Worm (Caenorhabditis elegans) whole organism, L1 larva: ENCODE measurements around the gene srlf-1.

ENCODE experiments used
- C34B4.2 ChIP-seq: sonication (generic microtip); optimal IDR thresholded peaks from 2 replicates; lab custom pipeline; 2017; ENCODE audit warnings: mild to moderate bottlenecking, missing genetic modification characterization, missing compliant biosample characterization
- aha-1 ChIP-seq: fragments of 150-350 bp; optimal IDR thresholded peaks from 2 replicates; lab custom pipeline; 2014; ENCODE audit warnings: missing biosample characterization, missing genetic modification characterization
- ceh-82 ChIP-seq, 3 experiments: fragments of 150-350 bp in 1 of 3; sonication (generic microtip) in 2 of 3; optimal IDR thresholded peaks; 2 replicates each; lab custom pipeline; 2014 to 2017; ENCODE audit warnings: missing biosample characterization in 3 of 3, missing genetic modification characterization in 3 of 3
- dsc-1 ChIP-seq: sonication (generic microtip); optimal IDR thresholded peaks from 2 replicates; lab custom pipeline; 2016; ENCODE audit warnings: mild to moderate bottlenecking, missing genetic modification characterization, missing compliant biosample characterization
- egl-27 ChIP-seq, 2 experiments: fragments of 150-350 bp in 1 of 2; sonication (generic microtip); optimal IDR thresholded peaks; 3 replicates each; lab custom pipeline; 2017 to 2018; ENCODE audit warnings: missing biosample characterization in 2 of 2, missing genetic modification characterization in 2 of 2, missing genetic modification reagents in 2 of 2
- lsy-2 ChIP-seq, 2 experiments: fragments of 150-350 bp; optimal IDR thresholded peaks; 2 replicates each; lab custom pipeline; 2014; ENCODE audit warnings: missing biosample characterization in 2 of 2, missing genetic modification characterization in 2 of 2
- pqm-1 ChIP-seq: sonication (generic microtip); optimal IDR thresholded peaks from 3 replicates; lab custom pipeline; 2017; ENCODE audit warnings: missing biosample characterization, missing genetic modification characterization
- unc-86 ChIP-seq: sonication (generic microtip); optimal IDR thresholded peaks from 2 replicates; lab custom pipeline; 2016; ENCODE audit warnings: missing genetic modification characterization, missing compliant biosample characterization
- ztf-4 ChIP-seq: fragments of 150-350 bp; optimal IDR thresholded peaks from 2 replicates; lab custom pipeline; 2014; ENCODE audit warnings: missing biosample characterization, missing genetic modification characterization

- TF ChIP-seq C34B4.2 (tag; lab: Kevin White, UChicago) (no peak), unc-86 (tag; lab: Kevin White, UChicago) (no peak), ztf-4 (no peak), dsc-1 (tag; lab: Kevin White, UChicago) (no peak), ceh-82 (tag; optimal IDR thresholded peaks at IDR 0.05; lab: Kevin White, UChicago) (no peak), egl-27 (tag; optimal IDR thresholded peaks at IDR 0.05; lab: Kevin White, UChicago) (no peak), pqm-1 (tag; lab: Kevin White, UChicago) (no peak), aha-1 (no peak), lsy-2 (tag; optimal IDR thresholded peaks at IDR 0.05; lab: Kevin White, UChicago) (no peak)
Observed at ce11 chrII:7819359-7819758, 29.0 kb downstream of the srlf-1 start.
